Worm (Caenorhabditis elegans) whole organism, early embryonic: Measurements from ENCODE around the gene cpg-4.
A peak's percentile ranks its signal among the peaks of the same experiment; 100 is the strongest.

Experiments used
- F13C5.2 ChIP-seq: sonication (generic microtip); optimal IDR thresholded peaks from 2 replicates; lab custom pipeline; 2017; ENCODE audit warnings: mild to moderate bottlenecking, missing genetic modification characterization, inconsistent platforms, missing compliant biosample characterization
- aly-1 ChIP-seq: sonication (generic microtip); optimal IDR thresholded peaks from 2 replicates; lab custom pipeline; 2016; ENCODE audit warnings: missing genetic modification characterization, missing compliant biosample characterization
- ceh-13 ChIP-seq: fragments of 200-800 bp; sonication (Bioruptor generic); optimal IDR thresholded peaks from 2 replicates; lab custom pipeline; 2018; ENCODE audit warnings: mild to moderate bottlenecking, missing genetic modification characterization, missing compliant biosample characterization
- flt-1 ChIP-seq: fragments of 200-800 bp; sonication (Bioruptor generic); IDR thresholded peaks from 2 replicates; pipeline ENCODE4 v1.3.6; 2022; ENCODE audit warnings: missing genetic modification characterization, missing compliant biosample characterization
- hmbx-1 ChIP-seq: sonication (generic microtip); optimal IDR thresholded peaks from 2 replicates; lab custom pipeline; 2016; ENCODE audit warnings: mild to moderate bottlenecking, missing genetic modification characterization, missing compliant biosample characterization
- hnd-1 ChIP-seq: sonication (generic microtip); optimal IDR thresholded peaks from 2 replicates; lab custom pipeline; 2016; ENCODE audit warnings: missing genetic modification characterization, missing compliant biosample characterization
- sea-1 ChIP-seq: fragments of 200-800 bp; sonication (Bioruptor generic); conservative IDR thresholded peaks from 2 replicates; pipeline ENCODE4 v1.3.6; 2022; ENCODE audit warnings: missing genetic modification characterization, missing compliant biosample characterization
- tra-4 ChIP-seq: sonication (generic microtip); optimal IDR thresholded peaks from 2 replicates; lab custom pipeline; 2017; ENCODE audit warnings: missing genetic modification characterization, missing compliant biosample characterization

The cpg-4 gene

ce11 chrV:6044853-6045594, 48.8 kb downstream of the cpg-4 start, which contains the start of gene R01B10.3:
Gene R01B10.3, minus strand, starts transcription at chrV:6045129.
- TF ChIP-seq hmbx-1 (tag; lab: Kevin White, UChicago) (no peak), sea-1 (GFP tag; lab: Robert Waterston, UW) (peak; percentile 59; the same call in 1 of the 2 replicates)

- TF ChIP-seq flt-1 (GFP tag; lab: Robert Waterston, UW) = no peak
- no peak for TF ChIP-seq hmbx-1 (tag; lab: Kevin White, UChicago)
- no peak for TF ChIP-seq hnd-1 (tag; lab: Kevin White, UChicago)
- TF ChIP-seq F13C5.2 (tag; lab: Kevin White, UChicago) = no peak
- no peak for TF ChIP-seq tra-4
- no peak for TF ChIP-seq aly-1
- no peak for TF ChIP-seq ceh-13
Observed at ce11 chrV:6047818-6048217, 51.6 kb downstream of the cpg-4 start, which contains the start of gene pgap-3. Gene pgap-3, minus strand, starts transcription at chrV:6047918.
